Worm (Caenorhabditis elegans): ENCODE measurements around the gene C16D2.3.

The C16D2.3 gene

DNA sequence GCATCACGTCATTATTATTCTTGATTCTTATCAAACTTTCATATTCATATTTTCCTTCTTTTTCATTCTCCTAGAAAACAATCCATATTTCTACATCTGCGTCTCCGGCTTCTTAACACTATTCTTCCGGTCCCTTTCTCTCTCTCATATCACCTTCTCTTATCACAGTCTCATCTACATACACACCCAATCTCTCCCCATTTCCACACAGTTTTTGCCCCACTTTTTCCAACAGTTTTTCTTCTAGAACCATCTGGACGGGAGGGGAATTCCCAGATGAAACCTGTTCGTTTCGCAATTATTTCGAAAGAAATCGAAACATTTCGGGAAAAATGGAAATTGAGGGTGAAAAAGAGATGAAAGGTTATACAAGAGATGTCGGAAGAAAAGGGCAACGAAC, 9.8 kb upstream of the C16D2.3 start (continued):
- TF ChIP-seq attf-5 (GFP tag; optimal IDR thresholded peaks at IDR 0.05), result peak; percentile 72
- TF ChIP-seq hsf-1 (GFP tag; IDR thresholded peaks at IDR 0.05), result peak; percentile 92
- TF ChIP-seq cebp-1 (GFP tag; IDR thresholded peaks at IDR 0.05), result peak; percentile 95
- TF ChIP-seq cebp-1 (tag; optimal IDR thresholded peaks at IDR 0.05), result peak; percentile 98
- 0 out of 2 replicates have a peak, but pooled peaks have one; percentile 54 for TF ChIP-seq egl-18 (GFP tag; IDR thresholded peaks at IDR 0.05)
- TF ChIP-seq somi-1 (GFP tag; optimal IDR thresholded peaks at IDR 0.05), result peak; percentile 55
- TF ChIP-seq nfyb-1 (GFP tag; IDR thresholded peaks at IDR 0.05), result peak; percentile 81
- TF ChIP-seq repo-1 (tag; optimal IDR thresholded peaks at IDR 0.05), result peak; percentile 29

- TF ChIP-seq ztf-22 (GFP tag; optimal IDR thresholded peaks at IDR 0.05) (no peak), let-526 (GFP tag; IDR thresholded peaks at IDR 0.05) (no peak), hmg-20 (GFP tag; IDR thresholded peaks at IDR 0.05) (no peak), K11D2.4 (GFP tag; IDR thresholded peaks at IDR 0.05) (no peak), lir-1 (GFP tag; conservative IDR thresholded peaks at IDR 0.05) (no peak), unc-130 (GFP tag; optimal IDR thresholded peaks at IDR 0.05) (no peak), egl-44 (GFP tag; IDR thresholded peaks at IDR 0.05) (no peak), ceh-91 (GFP tag; IDR thresholded peaks at IDR 0.05) (no peak), ztf-28 (GFP tag; IDR thresholded peaks at IDR 0.05) (no peak), Y79H2A.3 (GFP tag; conservative IDR thresholded peaks at IDR 0.05) (no peak)
Measured at ce11 chrII:9130339-9130738, 7.6 kb upstream of the C16D2.3 start.

DNA sequence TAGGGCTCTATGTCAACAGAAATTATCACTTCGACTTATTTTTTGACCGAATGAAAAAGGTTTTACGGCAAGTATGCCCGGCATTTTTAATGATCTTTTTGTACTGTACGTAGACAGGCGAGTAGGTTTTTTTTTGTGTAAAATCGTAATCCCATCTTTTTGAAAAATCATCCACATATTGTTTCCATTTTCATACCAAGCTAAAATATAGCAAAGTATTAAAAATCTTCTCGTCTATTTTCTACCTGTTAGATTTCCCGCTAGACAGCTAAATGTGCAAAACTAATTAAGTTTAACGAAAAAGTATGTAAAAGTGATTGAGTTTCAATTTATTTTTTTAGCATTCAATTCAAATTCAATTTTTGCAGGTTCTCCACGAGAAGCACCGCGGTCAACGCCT, 6.5 kb upstream of the C16D2.3 start, which contains the start of gene C16D2.1:
Gene C16D2.1 (plus strand): TSS at position 301 of the 400 bp plus-strand sequence.
- TF ChIP-seq bed-1 (GFP tag; IDR thresholded peaks at IDR 0.05), result no peak
- TF ChIP-seq repo-1 (tag; optimal IDR thresholded peaks at IDR 0.05), result no peak
- TF ChIP-seq C06A6.2 (GFP tag; conservative IDR thresholded peaks at IDR 0.05), result no peak
- TF ChIP-seq Y79H2A.3 (GFP tag; conservative IDR thresholded peaks at IDR 0.05), result no peak
- TF ChIP-seq B0336.3 (GFP tag; IDR thresholded peaks at IDR 0.05), result no peak
- no peak for TF ChIP-seq Y67H2A.10 (GFP tag; conservative IDR thresholded peaks at IDR 0.05)
- TF ChIP-seq ZK185.1 (tag; optimal IDR thresholded peaks at IDR 0.05; ENCODE audit: poor library complexity, severe bottlenecking), result no peak
- no peak for TF ChIP-seq madf-10 (tag; optimal IDR thresholded peaks at IDR 0.05)
- TF ChIP-seq ztf-18 (tag; optimal IDR thresholded peaks at IDR 0.05), result no peak
- TF ChIP-seq F39B2.1 (GFP tag; IDR thresholded peaks at IDR 0.05), result no peak
- no peak for TF ChIP-seq Y53G8AR.9 (GFP tag; conservative IDR thresholded peaks at IDR 0.05)

ce11 chrII:9132338-9132737, 5.6 kb upstream of the C16D2.3 start:
- TF ChIP-seq F52B5.7 (tag; optimal IDR thresholded peaks at IDR 0.05) (no peak), Y53G8AR.9 (GFP tag; conservative IDR thresholded peaks at IDR 0.05) (no peak), bed-1 (GFP tag; IDR thresholded peaks at IDR 0.05) (no peak), chd-7 (tag; optimal IDR thresholded peaks at IDR 0.05) (peak; percentile 38), F33H1.4 (GFP tag; IDR thresholded peaks at IDR 0.05) (no peak), cebp-2 (GFP tag; IDR thresholded peaks at IDR 0.05) (no peak), lsy-27 (tag; optimal IDR thresholded peaks at IDR 0.05; ENCODE audit: borderline replicate concordance, insufficient read depth) (no peak)

DNA sequence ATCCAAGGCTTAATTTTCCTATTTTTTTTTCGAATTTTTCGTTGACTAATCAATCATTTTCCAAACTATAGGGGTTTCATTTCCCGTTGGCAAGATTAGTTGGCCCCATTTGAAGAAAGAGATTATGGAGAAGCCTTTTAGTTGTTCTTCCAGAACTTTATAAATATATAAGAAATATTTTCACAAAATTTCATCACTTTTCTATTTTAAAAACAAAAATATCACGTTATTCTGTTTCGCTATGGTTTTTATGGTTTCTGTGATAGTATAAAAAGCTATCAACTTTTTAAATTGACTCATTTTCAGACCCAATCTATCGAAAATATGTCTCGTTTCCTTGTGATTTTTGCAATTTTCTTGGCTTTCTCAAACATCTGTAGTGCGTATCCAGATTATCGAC, 2.0 kb upstream of the C16D2.3 start, which contains the start of gene nlp-78:
Gene nlp-78 (plus strand): TSS at position 301 of the 400 bp plus-strand sequence.
- TF ChIP-seq gei-17 (GFP tag; optimal IDR thresholded peaks at IDR 0.05), result no peak
- no peak for TF ChIP-seq lin-54 (GFP tag; optimal IDR thresholded peaks at IDR 0.05)
- TF ChIP-seq mel-28 (tag; optimal IDR thresholded peaks at IDR 0.05; ENCODE audit: borderline replicate concordance), result no peak
- TF ChIP-seq F55B11.4 (tag; optimal IDR thresholded peaks at IDR 0.05; ENCODE audit: borderline replicate concordance, insufficient read depth), result no peak
- no peak for TF ChIP-seq hlh-12 (tag; optimal IDR thresholded peaks at IDR 0.05)
- TF ChIP-seq tbx-9 (tag; optimal IDR thresholded peaks at IDR 0.05; ENCODE audit: borderline replicate concordance), result no peak
- no peak for TF ChIP-seq somi-1 (GFP tag; optimal IDR thresholded peaks at IDR 0.05)
- no peak for TF ChIP-seq rec-8 (tag; optimal IDR thresholded peaks at IDR 0.05)

All from whole organism, young adult.